Fruit fly (Drosophila melanogaster) whole organism: ENCODE measurements around the gene Hap40.

Experiments used
- EcR ChIP-seq, 2 experiments: fragments of >200 bp; optimal IDR thresholded peaks; 2 replicates each; lab custom pipeline; 2017; ENCODE audit warnings: missing biosample characterization in 2 of 2, missing genetic modification characterization in 2 of 2, missing genetic modification reagents in 2 of 2
- psq ChIP-seq: fragments of >200 bp; optimal IDR thresholded peaks from 2 replicates; lab custom pipeline; 2017

- TF ChIP-seq EcR (GFP tag; optimal IDR thresholded peaks at IDR 0.05; lab: Kevin White, UChicago) = no peak
- TF ChIP-seq psq (lab: Kevin White, UChicago) = no peak
These were observed 35.1 kb downstream of the Hap40 start, which contains the start of the genes CG11679 and CG8206 for dm6 chrX:15738890-15739550.
